Worm (Caenorhabditis elegans): ENCODE results near the gene cnep-1.

ce11 chrII:7305558-7305957 is 4.6 kb upstream of the cnep-1 start, which contains the start of gene brf-1:
- TF ChIP-seq sea-1 (GFP tag; conservative IDR thresholded peaks at IDR 0.05) = no peak
- no peak for TF ChIP-seq ets-7 (tag; optimal IDR thresholded peaks at IDR 0.05)
- TF ChIP-seq pes-1 (GFP tag; IDR thresholded peaks at IDR 0.05) = no peak
- TF ChIP-seq ama-1 (optimal IDR thresholded peaks at IDR 0.05) = no peak
- TF ChIP-seq scrt-1 (GFP tag; IDR thresholded peaks at IDR 0.05) = no peak
- no peak for TF ChIP-seq aly-1 (tag; optimal IDR thresholded peaks at IDR 0.05)
- no peak for TF ChIP-seq ceh-36 (tag; optimal IDR thresholded peaks at IDR 0.05)
- TF ChIP-seq F13C5.2 (tag; optimal IDR thresholded peaks at IDR 0.05) = no peak
- TF ChIP-seq flt-1 (GFP tag; IDR thresholded peaks at IDR 0.05) = no peak
- TF ChIP-seq B0310.2 (tag; optimal IDR thresholded peaks at IDR 0.05) = no peak
- TF ChIP-seq ceh-13 (GFP tag; optimal IDR thresholded peaks at IDR 0.05) = no peak
- TF ChIP-seq tbx-11 (GFP tag; IDR thresholded peaks at IDR 0.05) = no peak
